Worm (Caenorhabditis elegans): ENCODE data around the gene B0454.5.

DNA sequence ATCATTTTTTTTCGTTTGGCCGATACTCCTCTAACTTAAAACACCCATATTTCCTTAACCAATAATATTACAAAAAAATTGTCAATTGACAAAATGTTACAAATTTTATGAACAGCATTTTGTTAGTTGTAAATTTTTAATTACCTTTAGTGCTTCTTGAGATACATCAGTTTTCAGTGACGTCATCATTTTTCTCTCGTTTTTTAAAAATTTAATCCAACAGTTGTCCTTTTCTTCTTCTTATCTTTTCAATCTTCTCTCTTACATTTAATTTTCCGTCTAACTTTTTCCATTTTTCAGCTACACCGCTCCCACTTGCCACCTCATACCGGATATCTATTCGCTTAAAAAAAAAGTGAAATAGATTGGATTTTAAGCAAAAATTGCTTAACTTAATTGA lies 41.9 kb upstream of the B0454.5 start, which contains the start of gene lido-8:
- TF ChIP-seq flt-1 (GFP tag; IDR thresholded peaks at IDR 0.05) (no peak), hmg-4 (GFP tag; optimal IDR thresholded peaks at IDR 0.05) (no peak), aly-1 (tag; optimal IDR thresholded peaks at IDR 0.05) (no peak), tbx-11 (GFP tag; IDR thresholded peaks at IDR 0.05) (no peak), F13C5.2 (tag; optimal IDR thresholded peaks at IDR 0.05) (no peak), ceh-13 (GFP tag; optimal IDR thresholded peaks at IDR 0.05) (no peak), ceh-36 (tag; optimal IDR thresholded peaks at IDR 0.05) (no peak)

All from whole organism, early embryonic.